Worm (Caenorhabditis elegans): ENCODE data around the gene F53G2.12.

DNA sequence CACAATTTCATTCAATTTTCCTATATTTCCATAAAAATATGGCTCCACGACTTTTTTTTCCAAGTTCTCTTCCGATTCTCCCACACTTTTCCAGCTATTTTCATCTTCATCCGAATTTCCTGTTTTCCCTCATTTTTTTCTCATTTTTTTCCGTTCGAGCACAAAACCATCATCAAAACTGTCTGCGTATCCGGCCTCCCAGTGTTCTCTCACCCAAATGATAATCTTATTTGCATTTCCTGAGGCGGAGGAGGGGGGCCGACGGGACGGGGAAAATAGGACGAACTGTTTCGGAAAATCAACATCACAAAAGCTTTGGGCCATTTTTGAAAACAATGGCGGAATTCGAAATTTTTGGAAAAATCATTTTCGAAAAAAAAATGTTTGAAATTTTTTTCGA lies 38.6 kb downstream of the F53G2.12 start:
- TF ChIP-seq unc-39 (tag; optimal IDR thresholded peaks at IDR 0.05), result no peak
- no peak for TF ChIP-seq elt-1 (tag; optimal IDR thresholded peaks at IDR 0.05; ENCODE audit: borderline replicate concordance, insufficient read depth)
- no peak for TF ChIP-seq unc-62 (GFP tag; optimal IDR thresholded peaks at IDR 0.05)
- TF ChIP-seq nhr-76 (tag; optimal IDR thresholded peaks at IDR 0.05), result no peak
- no peak for TF ChIP-seq elt-3 (tag; optimal IDR thresholded peaks at IDR 0.05)
- no peak for TF ChIP-seq snpc-4 (tag; optimal IDR thresholded peaks at IDR 0.05)
- TF ChIP-seq mep-1 (tag; optimal IDR thresholded peaks at IDR 0.05), result no peak
- no peak for TF ChIP-seq ztf-11 (tag; optimal IDR thresholded peaks at IDR 0.05)
